Fruit fly (Drosophila melanogaster): ENCODE measurements around the gene comm3.

comm3 gene

DNA sequence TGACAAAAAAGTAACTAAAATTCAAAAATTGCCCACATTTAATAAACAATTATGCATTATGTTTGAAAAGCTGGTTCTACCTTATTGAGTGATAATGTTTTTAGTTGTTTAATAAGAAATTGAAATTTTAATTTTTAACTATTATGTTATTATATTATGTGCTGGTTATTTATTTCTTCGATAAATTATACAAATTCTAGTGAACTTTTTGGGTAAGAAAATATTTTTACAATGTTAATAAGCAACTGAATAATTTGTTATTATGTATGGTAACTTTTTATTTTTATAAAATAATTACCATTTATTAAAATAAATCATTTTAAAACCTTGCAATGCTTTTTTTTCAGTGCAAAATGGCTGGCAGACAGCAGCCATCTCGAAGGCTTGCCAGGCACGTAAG is 31.1 kb downstream of the comm3 start:
- TF ChIP-seq CG8478 (optimal IDR thresholded peaks at IDR 0.05) (no peak), CTCF (optimal IDR thresholded peaks at IDR 0.05) (no peak)

DNA sequence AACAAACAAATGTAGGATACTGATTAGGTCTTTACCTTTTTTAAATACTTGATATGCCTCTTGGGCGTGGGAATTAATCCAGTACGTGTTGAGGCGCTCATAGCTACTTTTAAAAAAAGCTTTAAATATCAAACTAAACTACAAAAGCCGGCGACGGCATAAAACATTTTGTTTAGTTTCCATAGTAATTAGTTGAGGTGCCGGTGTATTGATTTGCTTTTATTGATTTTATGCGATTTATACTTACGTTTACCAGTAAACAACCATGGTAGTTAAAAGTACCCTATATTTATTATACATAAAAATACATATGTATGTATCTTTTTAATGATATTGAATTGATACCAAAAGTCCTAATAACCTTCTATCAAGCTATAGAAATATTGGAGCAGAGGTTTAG is 34.8 kb downstream of the comm3 start, which contains the start of gene CG13449:
Gene CG13449 (minus strand): TSS at position 101 of the 400 bp plus-strand sequence.
- TF ChIP-seq CTCF (optimal IDR thresholded peaks at IDR 0.05), result no peak
- no peak for TF ChIP-seq CG8478 (optimal IDR thresholded peaks at IDR 0.05)

DNA sequence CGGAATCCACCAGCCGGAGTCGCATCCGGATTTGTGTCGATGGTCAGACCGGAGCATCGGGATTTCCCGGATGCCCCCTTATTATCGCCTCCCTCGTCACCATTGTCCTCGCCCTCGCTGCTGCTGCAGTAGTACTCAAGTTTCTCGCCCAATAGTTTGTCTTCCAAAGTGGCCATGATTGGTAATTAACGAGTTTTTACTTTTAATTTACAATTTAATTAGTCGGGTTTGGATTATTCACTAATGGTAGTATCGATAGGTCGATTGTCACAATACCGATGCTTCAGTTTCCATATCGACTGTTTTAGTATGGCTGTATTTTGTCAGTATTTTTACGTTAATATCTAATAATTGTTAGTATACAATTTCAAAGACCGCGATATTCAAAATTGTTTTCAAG is 37.5 kb downstream of the comm3 start, which contains the start of gene CG7650:
Gene CG7650 (minus strand): TSS at position 278 of the 400 bp plus-strand sequence.
- TF ChIP-seq CG8478 (optimal IDR thresholded peaks at IDR 0.05), result no peak
- TF ChIP-seq CTCF (optimal IDR thresholded peaks at IDR 0.05), result no peak

DNA sequence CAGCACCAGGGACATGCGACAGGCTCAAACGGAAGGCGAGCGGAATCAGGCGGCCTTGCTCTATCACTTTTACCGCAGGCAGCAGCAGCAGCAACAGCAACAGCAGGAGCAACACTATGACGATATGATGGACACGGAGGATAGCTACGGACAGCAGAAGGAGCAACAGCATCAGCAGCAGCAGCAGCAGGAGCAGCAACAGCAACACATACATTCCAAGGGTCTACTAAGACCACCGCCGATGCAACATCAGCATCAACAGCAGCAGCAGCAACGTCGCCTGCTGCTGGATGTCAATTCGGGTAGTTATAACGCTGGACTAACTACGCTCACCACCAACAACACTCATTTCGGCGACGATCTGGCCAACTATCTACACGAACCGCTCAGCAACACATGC is 42.6 kb downstream of the comm3 start:
- TF ChIP-seq CG8478 (optimal IDR thresholded peaks at IDR 0.05), result no peak

DNA sequence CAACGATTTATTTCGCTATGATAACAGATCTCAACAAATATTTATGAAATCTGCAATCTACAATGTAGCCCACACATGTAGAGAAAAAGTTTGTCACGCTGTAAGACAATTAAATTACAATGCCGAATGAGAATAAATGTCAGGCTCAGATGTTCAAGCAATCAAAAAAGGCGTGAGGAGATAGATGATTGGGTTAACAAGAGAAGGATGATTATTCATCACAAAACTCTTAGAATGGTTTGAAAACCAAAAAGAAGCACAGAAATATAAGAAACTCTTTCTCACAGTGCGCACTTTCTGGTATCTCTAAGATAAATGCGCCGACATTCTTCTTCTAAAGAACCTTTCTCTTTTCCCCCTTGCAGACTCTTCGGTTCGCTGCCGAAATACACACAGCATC is 47.5 kb downstream of the comm3 start:
- TF ChIP-seq CTCF (optimal IDR thresholded peaks at IDR 0.05) (no peak), CG8478 (optimal IDR thresholded peaks at IDR 0.05) (no peak)

DNA sequence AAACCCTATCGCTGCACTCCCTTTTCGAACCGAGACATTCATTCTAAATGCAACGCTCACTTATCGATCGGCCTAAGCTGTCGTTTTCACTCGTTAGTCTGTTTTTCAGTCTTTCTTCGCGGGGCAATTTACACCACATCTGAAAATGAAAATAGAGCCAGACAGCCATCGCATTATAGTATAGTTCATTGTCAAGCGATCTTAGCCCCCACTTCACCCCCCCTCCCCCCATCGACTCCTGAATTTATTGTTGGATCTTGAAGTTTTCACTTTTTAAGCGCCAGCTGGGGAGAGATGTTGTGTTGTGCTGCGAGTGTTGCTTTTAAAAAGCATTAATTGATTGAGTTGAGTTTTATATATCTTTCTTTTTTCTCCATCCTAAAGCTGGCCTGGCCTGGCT is 48.4 kb downstream of the comm3 start:
- TF ChIP-seq CTCF (optimal IDR thresholded peaks at IDR 0.05) (no peak), CG8478 (optimal IDR thresholded peaks at IDR 0.05) (no peak)

DNA sequence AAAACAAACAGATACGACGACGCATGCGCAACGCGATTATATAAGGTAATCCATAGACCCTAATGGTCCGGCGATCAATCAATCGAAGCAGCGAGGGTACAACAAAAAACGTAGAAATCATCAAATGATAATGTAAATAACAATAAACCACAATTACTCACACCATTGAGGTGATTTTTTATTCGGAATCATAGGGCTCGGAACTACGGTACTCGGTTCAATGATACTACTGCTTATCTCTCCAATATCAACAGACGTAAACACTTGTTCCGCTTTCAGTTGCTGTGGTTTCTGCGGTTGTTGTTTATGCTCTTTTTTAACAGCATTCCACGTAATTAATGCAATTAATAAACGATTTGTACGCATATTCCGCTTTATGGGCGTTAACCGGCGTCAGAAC is 49.6 kb downstream of the comm3 start:
- TF ChIP-seq CG8478 (optimal IDR thresholded peaks at IDR 0.05) (no peak), CTCF (optimal IDR thresholded peaks at IDR 0.05) (no peak)

DNA sequence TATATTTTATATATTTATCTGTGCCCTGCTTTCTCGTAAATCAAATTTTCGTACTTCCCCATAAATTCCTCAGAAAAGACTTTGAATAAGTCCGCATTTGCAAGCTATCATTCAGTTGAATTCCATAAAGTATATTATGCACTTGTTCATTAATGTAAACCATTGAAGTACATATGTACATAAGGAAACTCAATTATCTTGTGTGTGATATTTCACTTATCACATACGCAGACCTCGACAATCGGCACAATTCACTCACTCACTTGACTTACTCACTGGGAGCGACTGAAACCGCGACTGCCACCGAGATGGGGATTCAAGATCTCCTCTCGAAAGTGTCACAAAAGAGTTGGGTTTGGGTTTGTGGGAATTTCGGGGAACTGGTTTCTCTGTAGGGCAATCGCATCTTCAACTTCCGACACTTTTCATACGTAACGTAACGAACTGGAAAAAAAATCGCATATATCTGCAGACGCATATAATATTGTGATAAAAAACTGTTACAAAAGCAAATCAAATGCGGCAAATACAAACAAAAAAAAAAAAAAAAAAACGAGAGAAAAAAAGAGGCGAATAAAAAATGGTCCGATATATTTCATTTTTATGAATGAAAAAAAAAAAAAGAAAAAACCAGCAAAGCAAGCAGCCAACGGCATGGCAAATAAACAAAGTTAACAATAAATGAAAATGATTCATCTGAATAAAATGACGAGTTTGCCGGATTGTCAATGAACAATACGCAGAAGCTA is 50.4 kb downstream of the comm3 start:
- TF ChIP-seq CG8478 (optimal IDR thresholded peaks at IDR 0.05) (no peak), CTCF (optimal IDR thresholded peaks at IDR 0.05) (no peak)

DNA sequence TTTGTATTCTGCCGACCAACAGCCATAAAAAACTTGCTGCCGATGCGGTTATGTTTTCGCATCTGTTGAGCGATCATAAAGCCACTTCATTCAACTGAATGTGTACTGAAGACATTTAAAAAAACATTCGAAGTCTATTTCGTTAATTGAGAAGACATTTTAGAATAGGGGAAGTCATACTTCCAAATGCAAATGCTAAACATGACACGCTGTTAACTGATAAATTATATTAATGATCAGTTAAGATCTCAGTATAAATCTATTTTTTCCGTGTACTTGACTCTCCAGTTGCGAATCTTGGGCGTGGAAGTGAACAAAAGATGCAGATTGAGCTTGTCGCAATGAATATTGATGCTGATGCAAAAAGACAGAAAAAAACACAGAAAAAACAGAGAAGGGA is 51.6 kb downstream of the comm3 start:
- TF ChIP-seq CTCF (optimal IDR thresholded peaks at IDR 0.05), result no peak
- TF ChIP-seq CG8478 (optimal IDR thresholded peaks at IDR 0.05), result no peak

DNA sequence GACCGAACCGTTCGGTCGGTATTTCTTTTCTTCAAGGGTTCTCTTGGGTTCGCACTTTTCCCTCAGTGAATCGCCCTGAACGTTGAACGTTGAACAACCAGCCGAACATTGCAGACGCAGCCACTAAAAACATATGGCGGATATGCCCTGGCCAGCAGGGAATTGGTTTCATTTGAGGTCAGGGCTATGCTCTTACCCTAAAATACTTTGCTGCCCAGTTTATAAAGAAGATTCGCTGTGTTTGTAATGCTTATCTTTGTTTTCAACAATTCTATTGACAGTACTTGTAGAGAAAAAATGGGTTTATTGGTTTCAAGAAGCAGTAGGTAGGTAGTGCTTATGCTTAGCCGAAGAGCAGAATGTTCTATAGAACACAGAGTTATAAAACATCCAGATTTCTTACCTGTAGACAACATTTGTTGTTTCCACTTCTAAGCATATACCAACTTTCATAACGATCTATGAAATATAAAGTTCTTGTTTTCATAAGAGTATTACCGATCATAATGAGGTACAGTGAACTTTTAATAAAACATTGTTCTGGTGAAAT is 52.3 kb downstream of the comm3 start:
- TF ChIP-seq CTCF (optimal IDR thresholded peaks at IDR 0.05) (no peak), CG8478 (optimal IDR thresholded peaks at IDR 0.05) (no peak)

DNA sequence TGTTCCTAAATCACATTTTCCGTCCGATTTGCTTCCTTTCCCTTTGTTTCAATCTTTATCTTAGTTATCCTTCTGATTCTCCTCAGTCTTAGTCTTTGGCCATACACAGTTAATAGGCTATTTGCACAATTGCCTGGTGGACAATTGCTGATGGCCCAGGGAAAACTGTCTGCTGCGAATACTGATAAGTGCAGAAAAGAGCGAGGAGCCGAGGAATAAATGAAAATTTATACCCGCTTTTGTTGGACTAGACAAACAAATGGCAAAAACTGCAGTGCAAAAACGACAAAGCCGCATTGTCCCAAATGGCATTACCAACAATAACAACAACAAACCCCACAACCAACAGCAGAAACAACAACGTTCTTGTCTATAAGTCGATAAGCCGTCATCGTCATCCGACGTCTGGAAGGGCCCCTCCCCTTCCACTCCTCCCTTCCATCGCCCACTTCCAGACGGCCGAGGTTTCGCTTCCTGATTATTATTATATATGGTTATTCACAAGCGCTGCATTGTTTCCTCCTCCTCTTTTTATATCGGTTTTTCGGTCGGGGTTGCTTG is 53.4 kb downstream of the comm3 start:
- TF ChIP-seq CG8478 (optimal IDR thresholded peaks at IDR 0.05) (no peak), CTCF (optimal IDR thresholded peaks at IDR 0.05) (no peak)

DNA sequence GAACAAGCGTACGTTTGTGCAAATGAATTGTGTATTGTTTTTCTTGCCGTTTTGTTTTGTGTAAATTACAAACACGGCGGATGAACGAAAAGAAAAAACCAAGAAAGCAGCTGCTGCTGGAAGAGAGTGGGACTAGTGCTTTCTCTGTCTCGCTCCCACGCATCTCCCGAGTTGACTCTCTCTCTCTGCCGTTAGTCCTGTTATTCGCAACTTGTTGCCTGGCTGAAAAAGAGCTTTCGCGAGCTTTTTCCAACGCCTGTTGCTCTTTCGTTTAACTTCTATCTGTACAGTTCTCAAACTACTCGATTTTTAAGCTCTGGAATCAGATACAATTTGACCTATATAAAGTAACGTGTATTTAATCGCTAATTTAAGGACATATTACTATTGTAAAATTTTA is 54.2 kb downstream of the comm3 start:
- TF ChIP-seq CG8478 (optimal IDR thresholded peaks at IDR 0.05) (no peak), CTCF (optimal IDR thresholded peaks at IDR 0.05) (no peak)

DNA sequence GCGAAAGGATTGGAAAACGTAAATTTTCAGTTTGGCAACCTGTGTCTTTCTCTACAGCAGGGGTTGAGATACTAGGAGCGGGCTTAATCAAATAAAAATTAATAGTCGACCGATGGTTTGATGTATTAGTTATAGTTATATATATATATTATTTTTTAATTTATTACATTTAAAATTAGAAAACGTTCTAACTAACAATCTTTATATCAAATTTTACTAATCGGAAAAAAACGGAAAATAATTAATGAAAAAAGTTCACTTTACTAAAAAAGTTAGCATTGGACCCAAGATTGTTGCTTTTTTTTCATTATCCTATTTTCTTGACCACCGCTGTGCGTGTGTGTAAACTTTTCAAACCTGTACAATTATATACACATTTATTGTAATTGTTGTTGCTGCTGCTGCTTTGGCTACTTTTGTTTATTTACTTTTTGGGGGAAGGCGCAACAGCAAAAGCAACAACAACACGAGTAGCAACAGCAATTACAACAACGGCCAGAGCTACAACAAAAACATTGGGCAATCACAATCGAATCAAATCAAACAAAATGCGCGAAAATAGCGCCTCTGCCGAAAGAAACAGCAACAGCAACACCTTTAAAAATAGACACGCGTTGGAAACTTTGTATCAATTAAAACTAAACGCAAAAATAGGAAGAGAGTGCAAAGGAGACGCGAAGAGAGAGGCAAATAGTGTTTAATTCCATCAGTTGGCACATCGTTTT is 54.9 kb downstream of the comm3 start:
- TF ChIP-seq CTCF (optimal IDR thresholded peaks at IDR 0.05) (no peak), CG8478 (optimal IDR thresholded peaks at IDR 0.05) (no peak)

DNA sequence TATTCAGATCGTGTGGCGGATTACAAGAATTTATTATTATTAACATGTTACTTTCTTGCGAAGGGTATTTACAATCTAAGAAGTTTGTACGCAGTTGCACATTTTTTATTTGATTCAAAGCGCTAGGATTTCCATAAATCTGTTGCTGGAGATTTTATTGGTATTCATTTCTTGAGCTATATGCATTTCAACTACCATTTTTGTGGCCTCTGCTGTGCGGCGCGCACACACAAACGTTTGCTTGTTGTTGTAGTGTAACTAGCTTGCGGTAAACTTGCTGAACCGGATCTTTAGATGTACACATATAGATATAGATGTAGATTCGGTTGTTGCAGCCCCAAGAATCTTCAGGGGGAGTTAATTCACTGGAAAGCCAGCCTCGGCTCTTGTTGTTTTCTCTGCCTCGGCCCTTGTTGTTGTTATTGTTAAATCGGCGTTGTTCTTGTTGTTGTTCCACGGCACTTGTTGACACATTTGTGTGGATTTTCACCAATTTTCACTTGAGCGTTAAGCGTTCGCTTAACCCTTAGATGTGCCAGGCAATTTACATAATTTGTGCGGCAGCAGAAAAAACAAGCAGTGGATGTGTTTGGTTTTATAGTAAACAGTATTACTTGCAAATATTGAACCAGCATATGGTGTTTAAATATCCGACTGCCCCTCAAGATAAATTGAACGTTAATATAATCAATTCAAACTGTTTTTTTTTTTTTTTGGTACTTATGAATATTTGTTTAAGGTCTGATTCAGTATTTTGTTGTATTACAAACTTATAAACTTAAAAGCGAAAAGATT is 56.6 kb downstream of the comm3 start:
- no peak for TF ChIP-seq CTCF (optimal IDR thresholded peaks at IDR 0.05)
- no peak for TF ChIP-seq CG8478 (optimal IDR thresholded peaks at IDR 0.05)

DNA sequence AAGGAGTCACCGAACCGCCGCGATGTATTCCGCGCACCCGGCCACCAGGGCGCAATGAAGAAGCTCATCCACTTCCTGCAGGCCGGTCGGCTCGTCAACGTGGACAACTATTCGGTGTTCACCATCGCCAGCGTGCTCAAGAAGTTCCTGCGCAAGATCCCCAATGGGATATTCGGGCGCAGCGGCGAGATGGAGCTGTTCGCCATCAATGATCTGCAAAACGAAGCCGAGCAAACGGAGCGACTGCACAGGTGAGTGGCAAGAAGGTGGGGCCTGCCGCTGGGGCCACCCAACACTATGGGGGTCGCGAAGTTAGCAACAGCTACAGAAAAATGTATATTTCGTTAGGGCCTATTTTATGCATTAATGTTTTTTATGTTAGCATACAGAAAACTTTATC is 57.8 kb downstream of the comm3 start:
- TF ChIP-seq CG8478 (optimal IDR thresholded peaks at IDR 0.05), result no peak
- no peak for TF ChIP-seq CTCF (optimal IDR thresholded peaks at IDR 0.05)
